Worm (Caenorhabditis elegans) whole organism, L4 larva: ENCODE results near the gene nas-4.

Source experiments
- Y75B8A.6 ChIP-seq: fragments of 200-800 bp; sonication (Bioruptor generic); IDR thresholded peaks from 2 replicates; pipeline ENCODE4 v1.3.6; 2022; ENCODE audit warnings: missing genetic modification reagents, missing genetic modification characterization, missing compliant biosample characterization
- ceh-82 ChIP-seq: sonication (generic microtip); optimal IDR thresholded peaks from 2 replicates; lab custom pipeline; 2017; ENCODE audit warnings: missing biosample characterization, missing genetic modification characterization
- mes-2 ChIP-seq: sonication (generic microtip); optimal IDR thresholded peaks from 2 replicates; lab custom pipeline; 2016; ENCODE audit warnings: missing genotype, mild to moderate bottlenecking, missing genetic modification characterization, missing compliant biosample characterization; ENCODE audit not compliant: poor library complexity, severe bottlenecking
- nhr-237 ChIP-seq: sonication (generic microtip); optimal IDR thresholded peaks from 2 replicates; lab custom pipeline; 2017; ENCODE audit warnings: missing biosample characterization, missing genetic modification characterization
- pha-4 ChIP-seq, 2 experiments: fragments of 150-350 bp in 1 of 2; fragments of 200-800 bp in 1 of 2; sonication (Bioruptor generic) in 1 of 2; IDR thresholded peaks in 1 of 2; optimal IDR thresholded peaks in 1 of 2; 2 replicates each; pipeline versions ENCODE4 v1.3.6 to Lab custom; 2014 to 2022; ENCODE audit warnings: missing genetic modification characterization in 2 of 2, missing genetic modification reagents in 2 of 2, missing biosample characterization in 1 of 2, missing compliant biosample characterization in 1 of 2
- ztf-11 ChIP-seq: fragments of 150-350 bp; optimal IDR thresholded peaks from 2 replicates; lab custom pipeline; 2014; ENCODE audit warnings: missing biosample characterization, missing genetic modification characterization

ce11 chrIII:6402810-6403209 lies 12.6 kb downstream of the nas-4 start:
- TF ChIP-seq mes-2 (tag; lab: Kevin White, UChicago) (no peak), ztf-11 (tag; lab: Kevin White, UChicago) (no peak), pha-4 (GFP tag; IDR thresholded peaks at IDR 0.05; lab: Robert Waterston, UW) (no peak), pha-4 (tag; optimal IDR thresholded peaks at IDR 0.05; lab: Kevin White, UChicago) (no peak), nhr-237 (tag; lab: Kevin White, UChicago) (no peak), Y75B8A.6 (GFP tag; lab: Robert Waterston, UW) (no peak), ceh-82 (tag; lab: Kevin White, UChicago) (no peak)
